Worm (Caenorhabditis elegans): ENCODE results near the gene air-1.

The air-1 gene

DNA sequence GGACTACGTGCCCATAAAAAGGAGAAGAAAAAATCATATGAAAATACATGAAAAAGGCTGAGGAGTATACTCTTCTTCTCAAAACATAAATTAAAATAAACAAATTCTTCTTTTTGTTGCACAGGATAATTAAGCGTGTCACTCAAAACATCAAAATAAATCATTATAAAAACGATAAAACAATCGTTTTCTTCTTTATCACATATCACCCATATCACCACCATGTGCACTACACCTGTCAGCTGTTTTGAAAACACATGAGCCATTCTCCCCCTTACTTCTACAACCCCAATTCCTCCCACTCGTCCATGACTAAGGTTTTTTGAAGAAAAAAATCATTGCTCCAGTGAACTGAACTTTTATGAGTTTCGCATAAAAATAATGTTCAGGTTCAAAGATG, 31.2 kb downstream of the air-1 start:
- TF ChIP-seq ceh-19 (GFP tag; optimal IDR thresholded peaks at IDR 0.05) (no peak), nfya-1 (tag; optimal IDR thresholded peaks at IDR 0.05) (no peak), unc-55 (GFP tag; optimal IDR thresholded peaks at IDR 0.05) (peak; percentile 43)

DNA sequence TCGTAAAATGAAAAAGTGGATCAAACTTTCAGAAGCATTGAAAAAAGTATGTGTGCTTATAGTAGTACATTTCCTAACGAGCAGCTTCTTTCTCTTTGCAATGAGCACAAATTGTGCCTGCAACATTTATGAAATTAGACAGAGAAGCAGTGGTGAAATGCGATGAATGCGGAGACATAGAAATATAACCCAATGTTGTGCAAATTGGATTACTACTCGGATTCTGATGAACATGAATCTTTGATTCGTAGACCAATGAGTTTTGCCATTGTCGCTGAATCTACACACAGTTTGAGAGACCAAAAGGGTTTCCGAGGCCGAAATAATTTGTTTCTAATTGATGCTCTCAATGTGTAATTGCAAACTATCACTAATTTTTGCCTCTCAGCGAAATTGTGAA, 32.7 kb downstream of the air-1 start:
- no peak for TF ChIP-seq ceh-2 (tag; optimal IDR thresholded peaks at IDR 0.05)
- TF ChIP-seq ceh-30 (tag; optimal IDR thresholded peaks at IDR 0.05), result no peak
- no peak for TF ChIP-seq C38D4.7 (GFP tag; optimal IDR thresholded peaks at IDR 0.05)
- TF ChIP-seq unc-42 (tag; optimal IDR thresholded peaks at IDR 0.05), result peak; percentile 97

- TF ChIP-seq fax-1 (tag; optimal IDR thresholded peaks at IDR 0.05), result no peak
- no peak for TF ChIP-seq fkh-6 (tag; optimal IDR thresholded peaks at IDR 0.05)
- peak; percentile 30 for TF ChIP-seq unc-42 (tag; optimal IDR thresholded peaks at IDR 0.05)
- no peak for TF ChIP-seq hlh-13 (GFP tag; optimal IDR thresholded peaks at IDR 0.05)
These were observed 33.7 kb downstream of the air-1 start for ce11 chrV:8254973-8255372.

- TF ChIP-seq nfya-1 (tag; optimal IDR thresholded peaks at IDR 0.05), result no peak
- TF ChIP-seq che-1 (tag; optimal IDR thresholded peaks at IDR 0.05), result no peak
- no peak for TF ChIP-seq hlh-6 (tag; optimal IDR thresholded peaks at IDR 0.05)
- TF ChIP-seq zip-5 (tag; optimal IDR thresholded peaks at IDR 0.05), result no peak
- no peak for TF ChIP-seq unc-42 (tag; optimal IDR thresholded peaks at IDR 0.05)
- no peak for TF ChIP-seq pag-3 (tag; optimal IDR thresholded peaks at IDR 0.05; ENCODE audit: borderline replicate concordance)
- no peak for TF ChIP-seq ceh-9 (tag; optimal IDR thresholded peaks at IDR 0.05)
- no peak for TF ChIP-seq ceh-2 (tag; optimal IDR thresholded peaks at IDR 0.05)
- TF ChIP-seq pax-1 (tag; optimal IDR thresholded peaks at IDR 0.05), result no peak
- TF ChIP-seq lim-6 (tag; optimal IDR thresholded peaks at IDR 0.05), result no peak
- no peak for TF ChIP-seq eyg-1 (tag; optimal IDR thresholded peaks at IDR 0.05)
- TF ChIP-seq hlh-15 (tag; optimal IDR thresholded peaks at IDR 0.05), result no peak
- no peak for TF ChIP-seq ceh-34 (tag; optimal IDR thresholded peaks at IDR 0.05)
- TF ChIP-seq ztf-16 (tag; optimal IDR thresholded peaks at IDR 0.05), result no peak
- TF ChIP-seq ets-4 (tag; optimal IDR thresholded peaks at IDR 0.05), result no peak
- TF ChIP-seq C38D4.7 (GFP tag; optimal IDR thresholded peaks at IDR 0.05), result no peak
- no peak for TF ChIP-seq tbx-7 (tag; optimal IDR thresholded peaks at IDR 0.05)
- TF ChIP-seq T23F11.4 (GFP tag; optimal IDR thresholded peaks at IDR 0.05), result no peak
- TF ChIP-seq pros-1 (tag; optimal IDR thresholded peaks at IDR 0.05), result no peak
- TF ChIP-seq C08G9.2 (tag; optimal IDR thresholded peaks at IDR 0.05), result no peak
These were observed 37.7 kb downstream of the air-1 start, which contains the start of gene C16D9.1 for ce11 chrV:8259016-8259415. C16D9.1 (plus strand) TSS chrV:8259316.

DNA sequence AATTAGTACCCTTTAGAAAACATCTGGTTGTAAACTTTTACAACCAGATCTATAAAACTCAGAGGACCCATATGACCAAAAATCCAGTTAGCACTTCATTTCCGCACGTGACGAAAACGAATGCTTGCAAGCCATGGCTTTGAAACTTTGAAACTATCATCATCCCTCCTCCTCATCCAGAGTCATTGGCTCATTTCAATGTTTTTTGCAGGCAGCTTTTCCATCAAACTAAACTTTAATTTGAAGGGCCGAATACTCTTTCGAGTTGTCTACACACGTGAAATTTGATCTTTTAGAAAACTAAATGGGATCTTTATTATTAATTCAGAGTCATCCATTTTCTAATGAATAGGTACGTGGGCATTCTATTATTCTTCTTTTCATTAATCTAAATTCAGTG, 40.9 kb downstream of the air-1 start:
- TF ChIP-seq ceh-48 (tag; optimal IDR thresholded peaks at IDR 0.05) (no peak), pax-1 (tag; optimal IDR thresholded peaks at IDR 0.05) (no peak), pros-1 (tag; optimal IDR thresholded peaks at IDR 0.05) (no peak), odd-2 (tag; optimal IDR thresholded peaks at IDR 0.05) (no peak), T23F11.4 (GFP tag; optimal IDR thresholded peaks at IDR 0.05) (no peak), pha-4 (tag; optimal IDR thresholded peaks at IDR 0.05) (no peak), fkh-10 (GFP tag; optimal IDR thresholded peaks at IDR 0.05) (no peak), dve-1 (tag; optimal IDR thresholded peaks at IDR 0.05) (no peak), ets-4 (tag; optimal IDR thresholded peaks at IDR 0.05) (no peak), unc-42 (tag; optimal IDR thresholded peaks at IDR 0.05) (no peak), ceh-22 (tag; optimal IDR thresholded peaks at IDR 0.05) (no peak), elt-4 (tag; optimal IDR thresholded peaks at IDR 0.05) (no peak), ceh-31 (tag; optimal IDR thresholded peaks at IDR 0.05) (no peak), lim-6 (tag; optimal IDR thresholded peaks at IDR 0.05) (no peak), K02D7.2 (tag; optimal IDR thresholded peaks at IDR 0.05) (no peak)
